Fruit fly (Drosophila melanogaster) whole organism, embryonic: ENCODE measurements around the gene CG11679.

Source experiments
- BEAF-32 ChIP-seq: fragments of 200-800 bp; sonication (Bioruptor generic); optimal IDR thresholded peaks from 3 replicates; lab custom pipeline; 2017; ENCODE audit warnings: missing biosample characterization, missing genetic modification characterization, mild to moderate bottlenecking, moderate library complexity, missing genetic modification reagents
- Blimp-1 ChIP-seq: fragments of 200-800 bp; sonication (Bioruptor generic); optimal IDR thresholded peaks from 3 replicates; lab custom pipeline; 2018; ENCODE audit warnings: missing biosample characterization, missing genetic modification characterization, mild to moderate bottlenecking, moderate library complexity, missing genetic modification reagents
- CG10565 ChIP-seq: fragments of 200-800 bp; sonication (Bioruptor generic); optimal IDR thresholded peaks from 3 replicates; lab custom pipeline; 2016; ENCODE audit warnings: missing biosample characterization, mild to moderate bottlenecking, missing genetic modification characterization
- CG11247 ChIP-seq: fragments of 200-800 bp; sonication (Bioruptor generic); IDR thresholded peaks from 2 replicates; pipeline ENCODE4 v1.3.6; 2022; ENCODE audit warnings: missing biosample characterization, missing genetic modification characterization
- CG11695 ChIP-seq: fragments of 200-800 bp; sonication (Bioruptor generic); IDR thresholded peaks from 3 replicates; pipeline ENCODE4 v1.3.6; 2022; ENCODE audit warnings: missing biosample characterization, missing genetic modification characterization
- CG14710 ChIP-seq: fragments of 200-800 bp; sonication (Bioruptor generic); optimal IDR thresholded peaks from 3 replicates; lab custom pipeline; 2019; ENCODE audit warnings: missing biosample characterization, mild to moderate bottlenecking, missing genetic modification characterization, moderate library complexity
- CG14860 ChIP-seq: fragments of 200-800 bp; sonication (Bioruptor generic); IDR thresholded peaks from 3 replicates; pipeline ENCODE4 v1.3.6; 2022; ENCODE audit warnings: missing biosample characterization, missing genetic modification characterization; ENCODE audit not compliant: partially characterized antibody
- CG15479 ChIP-seq: fragments of 200-800 bp; sonication (Bioruptor generic); optimal IDR thresholded peaks from 3 replicates; lab custom pipeline; 2019; ENCODE audit warnings: missing biosample characterization, mild to moderate bottlenecking, missing genetic modification characterization, moderate library complexity
- CG16813 ChIP-seq: fragments of 200-800 bp; sonication (Bioruptor generic); IDR thresholded peaks from 3 replicates; pipeline ENCODE4 v1.3.6; 2022; ENCODE audit warnings: missing biosample characterization, missing genetic modification characterization; ENCODE audit not compliant: partially characterized antibody
- CG17802 ChIP-seq: fragments of 200-800 bp; sonication (Bioruptor generic); optimal IDR thresholded peaks from 2 replicates; lab custom pipeline; 2018; ENCODE audit warnings: missing biosample characterization, mild to moderate bottlenecking, missing genetic modification characterization, moderate library complexity
- CG17829 ChIP-seq: fragments of 200-800 bp; optimal IDR thresholded peaks from 2 replicates; lab custom pipeline; 2019; ENCODE audit warnings: missing biosample characterization, mild to moderate bottlenecking, missing genetic modification characterization, moderate library complexity
- CG18476 ChIP-seq: fragments of 200-800 bp; sonication (Bioruptor generic); optimal IDR thresholded peaks from 2 replicates; lab custom pipeline; 2016; ENCODE audit warnings: missing biosample characterization, mild to moderate bottlenecking, missing genetic modification characterization
- CG18619 ChIP-seq: fragments of 200-800 bp; sonication (Bioruptor generic); optimal IDR thresholded peaks from 3 replicates; lab custom pipeline; 2017; ENCODE audit warnings: missing biosample characterization, mild to moderate bottlenecking, missing genetic modification characterization
- CG2116 ChIP-seq: fragments of 200-800 bp; sonication (Bioruptor generic); optimal IDR thresholded peaks from 3 replicates; lab custom pipeline; 2018; ENCODE audit warnings: missing biosample characterization, mild to moderate bottlenecking, missing genetic modification characterization
- CG30020 ChIP-seq: fragments of 200-800 bp; optimal IDR thresholded peaks from 2 replicates; lab custom pipeline; 2019; ENCODE audit warnings: missing biosample characterization, mild to moderate bottlenecking, missing genetic modification characterization, moderate library complexity
- CG6272 ChIP-seq: fragments of 200-800 bp; sonication (Bioruptor generic); IDR thresholded peaks from 2 replicates; pipeline ENCODE4 v1.3.6; 2022; ENCODE audit warnings: missing biosample characterization, missing genetic modification characterization
- CG6791 ChIP-seq: fragments of 200-800 bp; sonication (Bioruptor generic); IDR thresholded peaks from 3 replicates; pipeline ENCODE4 v1.3.6; 2022; ENCODE audit warnings: missing biosample characterization, missing genetic modification characterization; ENCODE audit not compliant: partially characterized antibody
- CHES-1-like ChIP-seq: fragments of 200-800 bp; sonication (Bioruptor generic); optimal IDR thresholded peaks from 2 replicates; lab custom pipeline; 2016; ENCODE audit warnings: missing biosample characterization, missing genetic modification characterization
- CTCF ChIP-seq: fragments of 200-800 bp; sonication (Bioruptor generic); optimal IDR thresholded peaks from 2 replicates; lab custom pipeline; 2017; ENCODE audit warnings: missing biosample characterization, mild to moderate bottlenecking, missing genetic modification characterization, moderate library complexity
- Deaf1 ChIP-seq: fragments of 200-800 bp; optimal IDR thresholded peaks from 3 replicates; lab custom pipeline; 2019; ENCODE audit warnings: missing biosample characterization, mild to moderate bottlenecking, missing genetic modification characterization, moderate library complexity
- Dll ChIP-seq: fragments of 200-800 bp; sonication (Bioruptor generic); IDR thresholded peaks from 4 replicates; pipeline ENCODE4 v1.3.6; 2022; ENCODE audit warnings: missing biosample characterization, missing genetic modification characterization; ENCODE audit not compliant: partially characterized antibody
- Dp ChIP-seq: fragments of 200-800 bp; sonication (Bioruptor generic); optimal IDR thresholded peaks from 2 replicates; lab custom pipeline; 2018; ENCODE audit warnings: missing biosample characterization, mild to moderate bottlenecking, missing genetic modification characterization, moderate library complexity
- Dref ChIP-seq: fragments of 200-800 bp; sonication (Bioruptor generic); IDR thresholded peaks from 2 replicates; pipeline ENCODE4 v1.3.6; 2022; ENCODE audit warnings: missing biosample characterization, missing genetic modification characterization
- Elba2 ChIP-seq: fragments of 200-800 bp; sonication (Bioruptor generic); optimal IDR thresholded peaks from 3 replicates; lab custom pipeline; 2016; ENCODE audit warnings: missing biosample characterization, missing genetic modification characterization
- Ets65A ChIP-seq: fragments of 200-800 bp; sonication (Bioruptor generic); peaks from one replicate; lab custom pipeline; 2016; ENCODE audit warnings: missing biosample characterization, missing genetic modification characterization
- Ets97D ChIP-seq: fragments of 200-800 bp; sonication (Bioruptor generic); optimal IDR thresholded peaks from 3 replicates; lab custom pipeline; 2016; ENCODE audit warnings: missing biosample characterization, missing genetic modification characterization
- HmgZ ChIP-seq: fragments of 200-800 bp; sonication (Bioruptor generic); optimal IDR thresholded peaks from 2 replicates; lab custom pipeline; 2018; ENCODE audit warnings: missing biosample characterization, mild to moderate bottlenecking, missing genetic modification characterization
- Hmx ChIP-seq: fragments of 200-800 bp; sonication (Bioruptor generic); optimal IDR thresholded peaks from 2 replicates; lab custom pipeline; 2016; ENCODE audit warnings: missing biosample characterization, missing genetic modification characterization
- Mrtf ChIP-seq: fragments of 200-800 bp; sonication (Bioruptor generic); IDR thresholded peaks from 3 replicates; pipeline ENCODE4 v1.3.6; 2022; ENCODE audit warnings: missing biosample characterization, missing genetic modification characterization
- Myb ChIP-seq: fragments of 200-800 bp; sonication (Bioruptor generic); optimal IDR thresholded peaks from 2 replicates; lab custom pipeline; 2016; ENCODE audit warnings: missing biosample characterization, missing genetic modification characterization
- NC2α ChIP-seq: fragments of 200-800 bp; sonication (Bioruptor generic); optimal IDR thresholded peaks from 2 replicates; lab custom pipeline; 2016; ENCODE audit warnings: missing biosample characterization, missing genetic modification characterization
- Opbp ChIP-seq: fragments of 200-800 bp; sonication (Bioruptor generic); IDR thresholded peaks from 3 replicates; pipeline ENCODE4 v1.3.6; 2022; ENCODE audit warnings: missing biosample characterization, missing genetic modification characterization; ENCODE audit not compliant: partially characterized antibody
- Sry-δ ChIP-seq: fragments of 200-800 bp; sonication (Bioruptor generic); optimal IDR thresholded peaks from 2 replicates; lab custom pipeline; 2016; ENCODE audit warnings: missing biosample characterization, missing genetic modification characterization
- aop ChIP-seq: fragments of 200-800 bp; sonication (Bioruptor generic); IDR thresholded peaks from 2 replicates; pipeline ENCODE4 v1.3.6; 2022; ENCODE audit warnings: missing biosample characterization, missing genetic modification characterization
- ci ChIP-seq: fragments of 200-800 bp; sonication (Bioruptor generic); IDR thresholded peaks from 3 replicates; pipeline ENCODE4 v1.3.6; 2022; ENCODE audit warnings: missing biosample characterization, missing genetic modification characterization
- crp ChIP-seq, 2 experiments: fragments of 200-800 bp; sonication (Bioruptor generic); optimal IDR thresholded peaks; 2 replicates in 1 of 2; 3 replicates in 1 of 2; lab custom pipeline; 2017; ENCODE audit warnings: missing biosample characterization in 2 of 2, missing genetic modification characterization in 2 of 2, mild to moderate bottlenecking in 1 of 2, moderate library complexity in 1 of 2
- da ChIP-seq: fragments of 200-800 bp; sonication (Bioruptor generic); optimal IDR thresholded peaks from 2 replicates; lab custom pipeline; 2016; ENCODE audit warnings: missing biosample characterization, missing genetic modification characterization
- danr ChIP-seq: fragments of 200-800 bp; sonication (Bioruptor generic); IDR thresholded peaks from 2 replicates; pipeline ENCODE4 v1.3.6; 2022; ENCODE audit warnings: missing biosample characterization, missing genetic modification characterization
- gfzf ChIP-seq: fragments of 200-800 bp; sonication (Bioruptor generic); optimal IDR thresholded peaks from 2 replicates; lab custom pipeline; 2016; ENCODE audit warnings: missing biosample characterization, mild to moderate bottlenecking, missing genetic modification characterization, moderate library complexity
- hbn ChIP-seq: fragments of 200-800 bp; sonication (Bioruptor generic); IDR thresholded peaks from 2 replicates; pipeline ENCODE4 v1.3.6; 2022; ENCODE audit warnings: missing biosample characterization, missing genetic modification characterization; ENCODE audit not compliant: partially characterized antibody
- hkb ChIP-seq, 2 experiments: fragments of 200-800 bp in 1 of 2; fragments of >200 bp in 1 of 2; sonication (Bioruptor generic) in 1 of 2; IDR thresholded peaks in 1 of 2; optimal IDR thresholded peaks in 1 of 2; 2 replicates each; pipeline versions ENCODE4 v1.3.6 to Lab custom; 2017 to 2022; ENCODE audit warnings: missing biosample characterization in 1 of 2, missing genetic modification characterization in 1 of 2
- knrl ChIP-seq: fragments of 200-800 bp; sonication (Bioruptor generic); IDR thresholded peaks from 3 replicates; pipeline ENCODE4 v1.3.6; 2022; ENCODE audit warnings: missing biosample characterization, missing genetic modification characterization; ENCODE audit not compliant: partially characterized antibody
- peb ChIP-seq: fragments of 200-800 bp; sonication (Bioruptor generic); IDR thresholded peaks from 2 replicates; pipeline ENCODE4 v1.3.6; 2022; ENCODE audit warnings: missing biosample characterization, missing genetic modification characterization
- pfk ChIP-seq: fragments of 200-800 bp; sonication (Bioruptor generic); optimal IDR thresholded peaks from 2 replicates; lab custom pipeline; 2018; ENCODE audit warnings: missing biosample characterization, mild to moderate bottlenecking, missing genetic modification characterization, moderate library complexity
- row ChIP-seq: fragments of 200-800 bp; sonication (Bioruptor generic); IDR thresholded peaks from 3 replicates; pipeline ENCODE4 v1.3.6; 2022; ENCODE audit warnings: missing biosample characterization, missing genetic modification characterization
- seq ChIP-seq: fragments of 200-800 bp; sonication (Bioruptor generic); IDR thresholded peaks from 2 replicates; pipeline ENCODE4 v1.3.6; 2022; ENCODE audit warnings: missing biosample characterization, missing genetic modification characterization
- sna ChIP-seq: fragments of 200-800 bp; sonication (Bioruptor generic); IDR thresholded peaks from 2 replicates; pipeline ENCODE4 v1.3.6; 2022; ENCODE audit warnings: missing biosample characterization, missing genetic modification characterization; ENCODE audit not compliant: partially characterized antibody
- stwl ChIP-seq: fragments of 200-800 bp; sonication (Bioruptor generic); optimal IDR thresholded peaks from 3 replicates; lab custom pipeline; 2018; ENCODE audit warnings: missing biosample characterization, mild to moderate bottlenecking, missing genetic modification characterization, moderate library complexity
- trem ChIP-seq: fragments of 200-800 bp; optimal IDR thresholded peaks from 3 replicates; lab custom pipeline; 2019; ENCODE audit warnings: missing biosample characterization, mild to moderate bottlenecking, missing genetic modification characterization, moderate library complexity
- zen ChIP-seq: fragments of 200-800 bp; sonication (Bioruptor generic); optimal IDR thresholded peaks from 3 replicates; lab custom pipeline; 2018; ENCODE audit warnings: missing biosample characterization, mild to moderate bottlenecking, missing genetic modification characterization, moderate library complexity

CG11679 gene

DNA sequence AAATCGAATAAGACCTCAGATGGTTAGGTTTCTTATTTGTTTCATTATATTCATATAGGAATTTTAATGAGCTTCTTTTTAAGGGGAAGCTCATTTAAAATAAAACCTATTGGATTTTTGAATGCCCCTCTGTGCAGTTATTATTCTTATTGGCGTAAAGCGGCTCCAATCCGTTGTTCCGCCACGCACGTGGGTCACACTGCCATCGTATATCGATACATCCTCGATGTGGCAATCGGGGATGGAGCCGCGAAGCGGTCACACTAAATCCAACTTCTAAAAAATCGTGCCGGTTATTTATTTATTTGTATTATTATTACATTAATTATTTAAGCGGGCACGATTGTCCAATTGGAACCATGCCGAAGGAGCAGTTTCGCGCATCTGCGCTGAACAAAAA is 24.0 kb upstream of the CG11679 start, which contains the start of gene Polr3A (continued):
- TF ChIP-seq CG17802: no peak
- TF ChIP-seq CG2116: peak; percentile 49
- TF ChIP-seq Ets65A (GFP tag; lab: Kevin White, UChicago): no peak
- TF ChIP-seq trem (tag; lab: Kevin White, UChicago): peak; percentile 12
- no peak for TF ChIP-seq danr (GFP tag; lab: Robert Waterston, UW)
- no peak for TF ChIP-seq Blimp-1 (GFP tag; lab: Kevin White, UChicago)
- no peak for TF ChIP-seq CTCF (GFP tag; lab: Kevin White, UChicago)
- no peak for TF ChIP-seq crp (GFP tag; optimal IDR thresholded peaks at IDR 0.05; lab: Kevin White, UChicago)
- no peak for TF ChIP-seq da (GFP tag; lab: Kevin White, UChicago)
- no peak for TF ChIP-seq CG17829 (tag; lab: Kevin White, UChicago)
- TF ChIP-seq Mrtf: no peak
- TF ChIP-seq CG16813 (GFP tag; lab: Robert Waterston, UW): peak; percentile 63
- no peak for TF ChIP-seq CG6272 (GFP tag; lab: Robert Waterston, UW)
- TF ChIP-seq peb (GFP tag; lab: Robert Waterston, UW): no peak
- TF ChIP-seq Ets97D: peak; percentile 29
- TF ChIP-seq NC2α (GFP tag; lab: Kevin White, UChicago): no peak
- peak; percentile 11 for TF ChIP-seq HmgZ (tag; lab: Kevin White, UChicago)
- peak; percentile 70 for TF ChIP-seq Opbp
- peak; percentile 49 for TF ChIP-seq zen (tag; lab: Kevin White, UChicago)
- no peak for TF ChIP-seq aop
- no peak for TF ChIP-seq CG15479 (GFP tag; lab: Kevin White, UChicago)
- peak; percentile 42; the same call in 1 of the 3 replicates for TF ChIP-seq CG14860
- TF ChIP-seq Myb (GFP tag; lab: Kevin White, UChicago): peak; percentile 15
- peak; percentile 7; the same call in 1 of the 3 replicates for TF ChIP-seq row (GFP tag; lab: Robert Waterston, UW)
- TF ChIP-seq CG18476 (GFP tag; lab: Kevin White, UChicago): no peak
- TF ChIP-seq CG11247 (GFP tag; lab: Robert Waterston, UW): no peak
- TF ChIP-seq sna: no peak
- TF ChIP-seq CHES-1-like (GFP tag; lab: Kevin White, UChicago): no peak
- peak; percentile 65; the same call in 3 of the 4 replicates for TF ChIP-seq Dll (GFP tag; lab: Robert Waterston, UW)
- TF ChIP-seq gfzf (GFP tag; lab: Kevin White, UChicago): peak; percentile 67
- no peak for TF ChIP-seq CG11695
- TF ChIP-seq CG30020 (tag; lab: Kevin White, UChicago): peak; percentile 62
- peak; percentile 73; the same call in 2 of the 3 replicates for TF ChIP-seq CG6791 (GFP tag; lab: Robert Waterston, UW)
- TF ChIP-seq BEAF-32 (GFP tag; lab: Kevin White, UChicago): peak; percentile 66
- peak; percentile 96 for TF ChIP-seq Elba2 (GFP tag; lab: Kevin White, UChicago)
- TF ChIP-seq CG14710 (tag; lab: Kevin White, UChicago): peak; percentile 88
- TF ChIP-seq hkb (optimal IDR thresholded peaks at IDR 0.05; lab: Kevin White, UChicago): no peak
- no peak for TF ChIP-seq hkb (GFP tag; IDR thresholded peaks at IDR 0.05; lab: Robert Waterston, UW)
- TF ChIP-seq ci (GFP tag; lab: Robert Waterston, UW): no peak
- TF ChIP-seq hbn (GFP tag; lab: Robert Waterston, UW): peak; percentile 41
- peak; percentile 24 for TF ChIP-seq Sry-δ (GFP tag; lab: Kevin White, UChicago)
- TF ChIP-seq knrl (GFP tag; lab: Robert Waterston, UW): peak; percentile 57
- TF ChIP-seq stwl (tag; lab: Kevin White, UChicago): peak; percentile 48
- TF ChIP-seq Dp: peak; percentile 65
- TF ChIP-seq CG18619: no peak
- TF ChIP-seq Hmx (GFP tag; lab: Kevin White, UChicago): no peak
- no peak for TF ChIP-seq Deaf1 (tag; lab: Kevin White, UChicago)
- TF ChIP-seq pfk (GFP tag; lab: Kevin White, UChicago): peak; percentile 82
- no peak for TF ChIP-seq seq
- TF ChIP-seq CG10565: no peak
- TF ChIP-seq Dref: peak; percentile 83
